Worm (Caenorhabditis elegans) whole organism, L4 larva: ENCODE results near the gene pho-13.
A peak's percentile ranks its signal among the peaks of the same experiment; 100 is the strongest.

ENCODE experiments used
- D1046.2 ChIP-seq: fragments of 200-800 bp; sonication (Bioruptor generic); IDR thresholded peaks from 2 replicates; pipeline ENCODE4 v1.3.6; 2022; ENCODE audit warnings: missing genetic modification characterization, missing compliant biosample characterization
- F10B5.3 ChIP-seq: sonication (generic microtip); optimal IDR thresholded peaks from 2 replicates; lab custom pipeline; 2016; ENCODE audit warnings: mild to moderate bottlenecking, missing genetic modification characterization, missing compliant biosample characterization
- F44E2.7 ChIP-seq: fragments of 200-800 bp; sonication (Bioruptor generic); IDR thresholded peaks from 2 replicates; pipeline ENCODE4 v2.1.2; 2022; ENCODE audit warnings: missing genetic modification characterization, missing compliant biosample characterization
- F49E8.2 ChIP-seq: sonication (generic microtip); optimal IDR thresholded peaks from 2 replicates; lab custom pipeline; 2016; ENCODE audit warnings: missing compliant biosample characterization, mild to moderate bottlenecking, missing genetic modification characterization, borderline replicate concordance
- T20F7.1 ChIP-seq: fragments of 200-800 bp; sonication (Bioruptor generic); optimal IDR thresholded peaks from 2 replicates; lab custom pipeline; 2018; ENCODE audit warnings: mild to moderate bottlenecking, missing genetic modification characterization, missing compliant biosample characterization
- T26A8.4 ChIP-seq: fragments of 200-800 bp; sonication (Bioruptor generic); IDR thresholded peaks from 2 replicates; pipeline ENCODE4 v1.3.6; 2022; ENCODE audit warnings: missing genetic modification characterization, missing compliant biosample characterization
- Y5F2A.4 ChIP-seq: fragments of 200-800 bp; sonication (Bioruptor generic); optimal IDR thresholded peaks from 2 replicates; lab custom pipeline; 2018; ENCODE audit warnings: mild to moderate bottlenecking, missing genetic modification characterization, missing compliant biosample characterization
- Y75B8A.6 ChIP-seq: fragments of 200-800 bp; sonication (Bioruptor generic); IDR thresholded peaks from 2 replicates; pipeline ENCODE4 v1.3.6; 2022; ENCODE audit warnings: missing genetic modification reagents, missing genetic modification characterization, missing compliant biosample characterization
- ZK546.5 ChIP-seq, 2 experiments: sonication (generic microtip); optimal IDR thresholded peaks; 2 replicates each; lab custom pipeline; 2017; ENCODE audit warnings: missing biosample characterization in 2 of 2, missing genetic modification characterization in 2 of 2
- aha-1 ChIP-seq: fragments of 150-350 bp; peaks from one replicate; lab custom pipeline; 2014; ENCODE audit warnings: missing biosample characterization, missing genetic modification characterization
- arid-1 ChIP-seq: fragments of 200-800 bp; sonication (Bioruptor generic); conservative IDR thresholded peaks from 2 replicates; pipeline ENCODE4 v1.3.6; 2022; ENCODE audit warnings: missing genetic modification reagents, missing genetic modification characterization, missing compliant biosample characterization
- attf-4 ChIP-seq: sonication (generic microtip); optimal IDR thresholded peaks from 3 replicates; lab custom pipeline; 2017; ENCODE audit warnings: missing biosample characterization, missing genetic modification characterization
- ceh-28 ChIP-seq: fragments of 150-350 bp; optimal IDR thresholded peaks from 2 replicates; lab custom pipeline; 2014; ENCODE audit warnings: missing biosample characterization, missing genetic modification reagents, missing genetic modification characterization
- ceh-44 ChIP-seq: fragments of 200-800 bp; sonication (Bioruptor generic); IDR thresholded peaks from 2 replicates; pipeline ENCODE4 v1.3.6; 2022; ENCODE audit warnings: missing genetic modification reagents, missing genetic modification characterization, missing compliant biosample characterization
- ceh-62 ChIP-seq: sonication (generic microtip); optimal IDR thresholded peaks from 2 replicates; lab custom pipeline; 2017; ENCODE audit warnings: missing biosample characterization, missing genetic modification characterization
- ces-1 ChIP-seq: fragments of 150-350 bp; sonication (generic microtip); optimal IDR thresholded peaks from 4 replicates; lab custom pipeline; 2014; ENCODE audit warnings: missing biosample characterization, missing genetic modification reagents, missing genetic modification characterization
- ctbp-1 ChIP-seq: fragments of 200-800 bp; sonication (Bioruptor generic); IDR thresholded peaks from 2 replicates; pipeline ENCODE4 v1.3.6; 2022; ENCODE audit warnings: missing genetic modification reagents, missing genetic modification characterization, missing compliant biosample characterization
- daf-16 ChIP-seq, 3 experiments: sonication (generic microtip); optimal IDR thresholded peaks; 2 replicates each; lab custom pipeline; 2016 to 2017; ENCODE audit warnings: missing genetic modification characterization in 3 of 3, missing genetic modification reagents in 3 of 3, mild to moderate bottlenecking in 2 of 3, missing compliant biosample characterization in 2 of 3, missing biosample characterization in 1 of 3, moderate library complexity in 1 of 3
- daf-19 ChIP-seq: fragments of 200-800 bp; sonication (Bioruptor generic); conservative IDR thresholded peaks from 2 replicates; pipeline ENCODE4 v1.3.6; 2022; ENCODE audit warnings: missing genetic modification characterization, missing compliant biosample characterization
- dpl-1 ChIP-seq: fragments of 150-350 bp; optimal IDR thresholded peaks from 2 replicates; lab custom pipeline; 2014; ENCODE audit warnings: missing biosample characterization, missing genetic modification reagents, missing genetic modification characterization
- egl-27 ChIP-seq: sonication (generic microtip); optimal IDR thresholded peaks from 3 replicates; lab custom pipeline; 2017; ENCODE audit warnings: missing biosample characterization, missing genetic modification reagents, missing genetic modification characterization
- fkh-10 ChIP-seq: fragments of 150-350 bp; optimal IDR thresholded peaks from 2 replicates; lab custom pipeline; 2014; ENCODE audit warnings: missing biosample characterization, missing genetic modification reagents, missing genetic modification characterization
- gei-8 ChIP-seq: fragments of 200-800 bp; sonication (Bioruptor generic); optimal IDR thresholded peaks from 2 replicates; lab custom pipeline; 2018; ENCODE audit warnings: mild to moderate bottlenecking, missing genetic modification characterization, missing compliant biosample characterization
- hlh-11 ChIP-seq: fragments of 200-800 bp; sonication (Bioruptor generic); optimal IDR thresholded peaks from 2 replicates; lab custom pipeline; 2018; ENCODE audit warnings: mild to moderate bottlenecking, missing genetic modification characterization, missing compliant biosample characterization
- hmg-1.1 ChIP-seq: fragments of 200-800 bp; sonication (Bioruptor generic); IDR thresholded peaks from 2 replicates; pipeline ENCODE4 v1.3.6; 2022; ENCODE audit warnings: missing genetic modification reagents, missing genetic modification characterization, missing compliant biosample characterization
- lin-29 ChIP-seq: fragments of 200-800 bp; sonication (Bioruptor generic); IDR thresholded peaks from 2 replicates; pipeline ENCODE4 v1.3.6; 2022; ENCODE audit warnings: missing genetic modification reagents, missing genetic modification characterization, missing compliant biosample characterization
- madf-9 ChIP-seq: fragments of 200-800 bp; sonication (Bioruptor generic); conservative IDR thresholded peaks from 2 replicates; pipeline ENCODE4 v1.3.6; 2022; ENCODE audit warnings: missing genetic modification reagents, missing genetic modification characterization, missing compliant biosample characterization
- mdt-29 ChIP-seq: fragments of 200-800 bp; sonication (Bioruptor generic); IDR thresholded peaks from 2 replicates; pipeline ENCODE4 v1.3.6; 2022; ENCODE audit warnings: missing genetic modification reagents, missing genetic modification characterization, missing compliant biosample characterization
- mes-2 ChIP-seq: sonication (generic microtip); optimal IDR thresholded peaks from 2 replicates; lab custom pipeline; 2016; ENCODE audit warnings: missing genotype, mild to moderate bottlenecking, missing genetic modification characterization, missing compliant biosample characterization; ENCODE audit not compliant: poor library complexity, severe bottlenecking
- mxl-3 ChIP-seq: fragments of 200-800 bp; sonication (Bioruptor generic); optimal IDR thresholded peaks from 2 replicates; lab custom pipeline; 2018; ENCODE audit warnings: mild to moderate bottlenecking, missing genetic modification characterization, missing compliant biosample characterization
- nhr-102 ChIP-seq: sonication (generic microtip); optimal IDR thresholded peaks from 2 replicates; lab custom pipeline; 2016; ENCODE audit warnings: mild to moderate bottlenecking, missing genetic modification characterization, moderate library complexity, missing compliant biosample characterization
- nhr-111 ChIP-seq: fragments of 200-800 bp; sonication (Bioruptor generic); optimal IDR thresholded peaks from 2 replicates; lab custom pipeline; 2018; ENCODE audit warnings: mild to moderate bottlenecking, missing genetic modification characterization, missing compliant biosample characterization
- nhr-237 ChIP-seq: sonication (generic microtip); optimal IDR thresholded peaks from 2 replicates; lab custom pipeline; 2017; ENCODE audit warnings: missing biosample characterization, missing genetic modification characterization
- nhr-25 ChIP-seq: sonication (generic microtip); optimal IDR thresholded peaks from 2 replicates; lab custom pipeline; 2017; ENCODE audit warnings: missing genetic modification characterization, mild to moderate bottlenecking, missing compliant biosample characterization, antibody characterized with exemption, moderate library complexity, borderline replicate concordance; ENCODE audit not compliant: insufficient read depth
- nhr-28 ChIP-seq: fragments of 150-350 bp; optimal IDR thresholded peaks from 2 replicates; lab custom pipeline; 2014; ENCODE audit warnings: missing biosample characterization, missing genetic modification characterization
- nhr-41 ChIP-seq: fragments of 200-800 bp; sonication (Bioruptor generic); IDR thresholded peaks from 2 replicates; pipeline ENCODE4 v1.3.6; 2022; ENCODE audit warnings: missing genetic modification reagents, missing genetic modification characterization, missing compliant biosample characterization
- nhr-48 ChIP-seq: sonication (generic microtip); optimal IDR thresholded peaks from 2 replicates; lab custom pipeline; 2016; ENCODE audit warnings: mild to moderate bottlenecking, missing genetic modification characterization, missing compliant biosample characterization
- nhr-6 ChIP-seq: fragments of 150-350 bp; optimal IDR thresholded peaks from 2 replicates; lab custom pipeline; 2014; ENCODE audit warnings: missing biosample characterization, missing genetic modification characterization
- nhr-76 ChIP-seq: fragments of 150-350 bp; optimal IDR thresholded peaks from 2 replicates; lab custom pipeline; 2014; ENCODE audit warnings: missing biosample characterization, missing genetic modification characterization
- nhr-77 ChIP-seq: fragments of 150-350 bp; optimal IDR thresholded peaks from 2 replicates; lab custom pipeline; 2014; ENCODE audit warnings: missing biosample characterization, missing genetic modification characterization
- pha-4 ChIP-seq, 2 experiments: fragments of 150-350 bp in 1 of 2; fragments of 200-800 bp in 1 of 2; sonication (Bioruptor generic) in 1 of 2; IDR thresholded peaks in 1 of 2; optimal IDR thresholded peaks in 1 of 2; 2 replicates each; pipeline versions ENCODE4 v1.3.6 to Lab custom; 2014 to 2022; ENCODE audit warnings: missing genetic modification characterization in 2 of 2, missing genetic modification reagents in 2 of 2, missing biosample characterization in 1 of 2, missing compliant biosample characterization in 1 of 2
- pqm-1 ChIP-seq: sonication (generic microtip); optimal IDR thresholded peaks from 2 replicates; lab custom pipeline; 2017; ENCODE audit warnings: missing biosample characterization, missing genetic modification characterization
- rbr-2 ChIP-seq: sonication (generic microtip); optimal IDR thresholded peaks from 2 replicates; lab custom pipeline; 2016; ENCODE audit warnings: missing genotype, missing genetic modification characterization, missing compliant biosample characterization
- saeg-2 ChIP-seq: fragments of 200-800 bp; sonication (Bioruptor generic); IDR thresholded peaks from 2 replicates; pipeline ENCODE4 v1.3.6; 2022; ENCODE audit warnings: missing genetic modification reagents, missing genetic modification characterization, missing compliant biosample characterization
- sdz-12 ChIP-seq: fragments of 200-800 bp; sonication (Bioruptor generic); optimal IDR thresholded peaks from 2 replicates; lab custom pipeline; 2018; ENCODE audit warnings: mild to moderate bottlenecking, missing genetic modification characterization, missing compliant biosample characterization
- skn-1 ChIP-seq: fragments of 150-350 bp; optimal IDR thresholded peaks from 2 replicates; lab custom pipeline; 2014; ENCODE audit warnings: missing biosample characterization, missing genetic modification characterization
- snpc-1.2 ChIP-seq: fragments of 200-800 bp; sonication (Bioruptor generic); IDR thresholded peaks from 2 replicates; pipeline ENCODE4 v1.3.6; 2022; ENCODE audit warnings: missing genetic modification reagents, missing genetic modification characterization, missing compliant biosample characterization
- spr-1 ChIP-seq: sonication (generic microtip); optimal IDR thresholded peaks from 2 replicates; lab custom pipeline; 2016; ENCODE audit warnings: mild to moderate bottlenecking, missing genetic modification characterization, missing compliant biosample characterization
- tag-97 ChIP-seq: fragments of 200-800 bp; sonication (Bioruptor generic); IDR thresholded peaks from 2 replicates; pipeline ENCODE4 v1.3.6; 2022; ENCODE audit warnings: missing genetic modification characterization, missing compliant biosample characterization
- vab-7 ChIP-seq: fragments of 200-800 bp; sonication (Bioruptor generic); IDR thresholded peaks from 2 replicates; pipeline ENCODE4 v1.3.6; 2022; ENCODE audit warnings: missing genetic modification reagents, missing genetic modification characterization, missing compliant biosample characterization
- ztf-7 ChIP-seq: fragments of 150-350 bp; optimal IDR thresholded peaks from 2 replicates; lab custom pipeline; 2014; ENCODE audit warnings: missing biosample characterization, missing genetic modification characterization

pho-13 gene

ce11 chrII:8785875-8786274, 20.9 kb downstream of the pho-13 start (continued):
- TF ChIP-seq hlh-11 (tag; lab: Kevin White, UChicago) (no peak), arid-1 (no peak), gei-8 (GFP tag; lab: Kevin White, UChicago) (no peak), T26A8.4 (peak; percentile 61), mdt-29 (GFP tag; lab: Robert Waterston, UW) (no peak), F44E2.7 (GFP tag; lab: Robert Waterston, UW) (no peak), attf-4 (tag; lab: Kevin White, UChicago) (no peak), nhr-102 (tag; lab: Kevin White, UChicago) (no peak), Y75B8A.6 (GFP tag; lab: Robert Waterston, UW) (no peak), rbr-2 (tag; lab: Kevin White, UChicago) (peak; percentile 50), nhr-77 (tag; lab: Kevin White, UChicago) (no peak), ceh-44 (no peak), spr-1 (tag; lab: Kevin White, UChicago) (no peak), nhr-111 (GFP tag; lab: Kevin White, UChicago) (no peak), aha-1 (tag; lab: Kevin White, UChicago) (no peak), Y5F2A.4 (GFP tag; lab: Kevin White, UChicago) (no peak), madf-9 (GFP tag; lab: Robert Waterston, UW) (no peak), pqm-1 (no peak), nhr-237 (tag; lab: Kevin White, UChicago) (no peak), dpl-1 (GFP tag; lab: Kevin White, UChicago) (no peak), ctbp-1 (GFP tag; lab: Robert Waterston, UW) (0 out of 2 replicates have a peak, but pooled peaks have one; percentile 14), ztf-7 (tag; lab: Kevin White, UChicago) (no peak), F49E8.2 (tag; lab: Kevin White, UChicago) (no peak), tag-97 (GFP tag; lab: Robert Waterston, UW) (no peak), mxl-3 (peak; percentile 37), T20F7.1 (GFP tag; lab: Kevin White, UChicago) (no peak), saeg-2 (no peak), F10B5.3 (no peak), pha-4 (GFP tag; IDR thresholded peaks at IDR 0.05; lab: Robert Waterston, UW) (no peak), pha-4 (tag; optimal IDR thresholded peaks at IDR 0.05; lab: Kevin White, UChicago) (no peak), mes-2 (tag; lab: Kevin White, UChicago) (peak; percentile 47), skn-1 (tag; lab: Kevin White, UChicago) (no peak), ceh-28 (tag; lab: Kevin White, UChicago) (peak; percentile 38), D1046.2 (GFP tag; lab: Robert Waterston, UW) (no peak), nhr-76 (no peak), ZK546.5 (tag; optimal IDR thresholded peaks at IDR 0.05; lab: Kevin White, UChicago) (no peak), lin-29 (no peak), daf-16 (GFP tag; optimal IDR thresholded peaks at IDR 0.05; lab: Kevin White, UChicago) (no peak), daf-16 (tag; optimal IDR thresholded peaks at IDR 0.05; lab: Kevin White, UChicago) (no peak), snpc-1.2 (no peak), hmg-1.1 (GFP tag; lab: Robert Waterston, UW) (0 out of 2 replicates have a peak, but pooled peaks have one; percentile 39), ceh-62 (tag; lab: Kevin White, UChicago) (no peak), nhr-25 (tag; lab: Kevin White, UChicago) (no peak), fkh-10 (GFP tag; lab: Kevin White, UChicago) (peak; percentile 17), ces-1 (GFP tag; lab: Kevin White, UChicago) (no peak), daf-19 (GFP tag; lab: Robert Waterston, UW) (no peak), nhr-6 (tag; lab: Kevin White, UChicago) (no peak), sdz-12 (no peak), egl-27 (tag; lab: Kevin White, UChicago) (no peak), nhr-41 (GFP tag; lab: Robert Waterston, UW) (no peak), nhr-48 (no peak), nhr-28 (no peak), vab-7 (GFP tag; lab: Robert Waterston, UW) (0 out of 2 replicates have a peak, but pooled peaks have one; percentile 9)
